Worm (Caenorhabditis elegans) whole organism, early embryonic: Measurements from ENCODE around the gene zyg-11.

Source experiments
- ama-1 ChIP-seq: fragments of 150-350 bp; optimal IDR thresholded peaks from 2 replicates; lab custom pipeline; 2014
- ceh-13 ChIP-seq: fragments of 200-800 bp; sonication (Bioruptor generic); optimal IDR thresholded peaks from 2 replicates; lab custom pipeline; 2018; ENCODE audit warnings: mild to moderate bottlenecking, missing genetic modification characterization, missing compliant biosample characterization
- flt-1 ChIP-seq: fragments of 200-800 bp; sonication (Bioruptor generic); IDR thresholded peaks from 2 replicates; pipeline ENCODE4 v1.3.6; 2022; ENCODE audit warnings: missing genetic modification characterization, missing compliant biosample characterization
- hmbx-1 ChIP-seq: sonication (generic microtip); optimal IDR thresholded peaks from 2 replicates; lab custom pipeline; 2016; ENCODE audit warnings: mild to moderate bottlenecking, missing genetic modification characterization, missing compliant biosample characterization
- tbx-37 ChIP-seq: fragments of 200-800 bp; sonication (Bioruptor generic); conservative IDR thresholded peaks from 2 replicates; pipeline ENCODE4 v1.3.6; 2022; ENCODE audit warnings: missing genetic modification reagents, missing genetic modification characterization, missing compliant biosample characterization

DNA sequence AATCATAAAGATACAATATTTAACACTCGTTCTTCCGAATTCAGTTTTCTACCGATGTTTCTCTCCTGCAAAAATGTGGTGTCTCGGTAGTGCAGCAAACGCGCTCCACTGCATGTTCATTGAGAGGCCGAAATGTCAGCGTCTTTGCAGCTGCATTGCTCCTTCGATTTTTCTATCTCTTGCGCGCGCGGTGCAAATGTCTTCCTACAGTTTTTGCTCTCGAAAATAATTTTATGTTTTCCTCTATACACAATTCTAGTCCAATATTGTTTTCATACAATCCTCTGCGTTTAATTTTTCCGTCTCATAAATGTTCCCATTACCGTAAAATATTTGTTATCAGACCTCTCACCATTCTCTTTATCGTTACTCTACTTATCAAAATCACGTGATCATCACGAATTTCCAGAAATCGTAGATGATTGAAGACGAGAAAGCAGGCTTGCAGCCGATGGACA, 44.9 kb downstream of the zyg-11 start, which contains the start of gene ufd-2:
- TF ChIP-seq ama-1 (lab: Kevin White, UChicago) (no peak), tbx-37 (GFP tag; lab: Robert Waterston, UW) (no peak), ceh-13 (GFP tag; lab: Kevin White, UChicago) (no peak), hmbx-1 (tag; lab: Kevin White, UChicago) (no peak), flt-1 (no peak)
